Worm (Caenorhabditis elegans): Measurements from ENCODE around the gene icd-1.

icd-1 gene

ce11 chrII:6560291-6560690 lies 28.2 kb downstream of the icd-1 start:
- no peak for TF ChIP-seq ceh-90 (tag; optimal IDR thresholded peaks at IDR 0.05)
- TF ChIP-seq pax-3 (tag; optimal IDR thresholded peaks at IDR 0.05): no peak
- TF ChIP-seq mep-1 (tag; optimal IDR thresholded peaks at IDR 0.05): no peak
- TF ChIP-seq ztf-4 (tag; optimal IDR thresholded peaks at IDR 0.05): no peak

- TF ChIP-seq ceh-8 (GFP tag; optimal IDR thresholded peaks at IDR 0.05): no peak
- no peak for TF ChIP-seq unc-30 (tag; optimal IDR thresholded peaks at IDR 0.05)
- no peak for TF ChIP-seq irx-1 (tag; optimal IDR thresholded peaks at IDR 0.05)
- TF ChIP-seq ceh-63 (GFP tag; optimal IDR thresholded peaks at IDR 0.05): no peak
- TF ChIP-seq ama-1 (optimal IDR thresholded peaks at IDR 0.05): peak; percentile 64
- TF ChIP-seq efl-1 (optimal IDR thresholded peaks at IDR 0.05): no peak
- TF ChIP-seq efl-1 (GFP tag; optimal IDR thresholded peaks at IDR 0.05 in 1 of 2): peak in 1 of 2 experiments; percentile 14
- TF ChIP-seq ztf-4 (tag; optimal IDR thresholded peaks at IDR 0.05): no peak
- no peak for TF ChIP-seq hpl-2 (GFP tag; optimal IDR thresholded peaks at IDR 0.05)
- TF ChIP-seq lin-35 (GFP tag; optimal IDR thresholded peaks at IDR 0.05): peak in 1 of 2 experiments; percentile 19
Measured at ce11 chrII:6558887-6559286, 29.6 kb downstream of the icd-1 start.

- no peak for TF ChIP-seq nhr-28 (tag; optimal IDR thresholded peaks at IDR 0.05)
- no peak for TF ChIP-seq aha-1 (tag; optimal IDR thresholded peaks at IDR 0.05)
- no peak for TF ChIP-seq sox-4 (tag; optimal IDR thresholded peaks at IDR 0.05)
- no peak for TF ChIP-seq ceh-8 (GFP tag; optimal IDR thresholded peaks at IDR 0.05)
- TF ChIP-seq ceh-88 (GFP tag; IDR thresholded peaks at IDR 0.05): no peak
- no peak for TF ChIP-seq hlh-4 (tag; optimal IDR thresholded peaks at IDR 0.05)
- no peak for TF ChIP-seq nhr-12 (tag; optimal IDR thresholded peaks at IDR 0.05)
- no peak for TF ChIP-seq unc-86 (tag; optimal IDR thresholded peaks at IDR 0.05)
Measured at ce11 chrII:6554677-6555076, 33.8 kb downstream of the icd-1 start, which contains the start of gene wrn-1. Gene wrn-1, plus strand, starts transcription at chrII:6554977.

- TF ChIP-seq fkh-10 (GFP tag; optimal IDR thresholded peaks at IDR 0.05) (no peak), lin-14 (GFP tag; optimal IDR thresholded peaks at IDR 0.05) (peak; percentile 19)
Measured at ce11 chrII:6544842-6545410, 43.5 kb downstream of the icd-1 start, which contains the start of gene lron-15. Gene lron-15, minus strand, starts transcription at chrII:6544892.

Data from whole organism, L1 larva.